Worm (Caenorhabditis elegans) whole organism, midembryonic: ENCODE data around the gene srxa-7.

ENCODE experiments used
- T22C8.4 ChIP-seq: fragments of 200-800 bp; sonication (Bioruptor generic); IDR thresholded peaks from 2 replicates; pipeline ENCODE4 v1.3.6; 2022; ENCODE audit warnings: missing genetic modification characterization, missing compliant biosample characterization
- cog-1 ChIP-seq: sonication (generic microtip); optimal IDR thresholded peaks from 2 replicates; lab custom pipeline; 2016; ENCODE audit warnings: missing genetic modification characterization, missing compliant biosample characterization
- flt-1 ChIP-seq: fragments of 200-800 bp; sonication (Bioruptor generic); IDR thresholded peaks from 2 replicates; pipeline ENCODE4 v1.3.6; 2022; ENCODE audit warnings: missing genetic modification characterization, missing compliant biosample characterization
- klf-2 ChIP-seq: fragments of 200-800 bp; sonication (Bioruptor generic); conservative IDR thresholded peaks from 2 replicates; pipeline ENCODE4 v1.3.6; 2022; ENCODE audit warnings: missing genetic modification reagents, missing genetic modification characterization, missing compliant biosample characterization
- med-1 ChIP-seq: sonication (generic microtip); optimal IDR thresholded peaks from 2 replicates; lab custom pipeline; 2017; ENCODE audit warnings: missing genetic modification characterization, mild to moderate bottlenecking, missing compliant biosample characterization, antibody characterized with exemption, missing genetic modification reagents; ENCODE audit not compliant: insufficient read depth
- ref-1 ChIP-seq: fragments of 200-800 bp; sonication (Bioruptor generic); conservative IDR thresholded peaks from 2 replicates; pipeline ENCODE4 v1.3.6; 2022; ENCODE audit warnings: missing genetic modification reagents, missing genetic modification characterization, missing compliant biosample characterization
- tab-1 ChIP-seq: fragments of 200-800 bp; sonication (Bioruptor generic); IDR thresholded peaks from 2 replicates; pipeline ENCODE4 v1.3.6; 2022; ENCODE audit warnings: missing genetic modification characterization, missing compliant biosample characterization
- ztf-23 ChIP-seq: fragments of 200-800 bp; sonication (Bioruptor generic); IDR thresholded peaks from 2 replicates; pipeline ENCODE4 v1.3.6; 2022; ENCODE audit warnings: missing genetic modification reagents, missing genetic modification characterization, missing compliant biosample characterization
- ztf-29 ChIP-seq: fragments of 200-800 bp; sonication (Bioruptor generic); IDR thresholded peaks from 2 replicates; pipeline ENCODE4 v1.3.6; 2022; ENCODE audit warnings: missing genetic modification reagents, missing genetic modification characterization, missing compliant biosample characterization

ce11 chrV:16354675-16355074 lies 47.3 kb downstream of the srxa-7 start:
- TF ChIP-seq ref-1 (GFP tag; lab: Robert Waterston, UW): no peak
- TF ChIP-seq tab-1 (GFP tag; lab: Robert Waterston, UW): no peak
- no peak for TF ChIP-seq T22C8.4 (GFP tag; lab: Robert Waterston, UW)
- TF ChIP-seq flt-1 (GFP tag; lab: Robert Waterston, UW): no peak
- TF ChIP-seq cog-1 (tag; lab: Kevin White, UChicago): no peak
- no peak for TF ChIP-seq med-1 (GFP tag; lab: Kevin White, UChicago)
- TF ChIP-seq ztf-29: no peak
- no peak for TF ChIP-seq ztf-23
- no peak for TF ChIP-seq klf-2 (GFP tag; lab: Robert Waterston, UW)
